Worm (Caenorhabditis elegans) whole organism, L2 larva: ENCODE results near the gene T06D8.2.

ENCODE experiments used
- ama-1 ChIP-seq: fragments of 150-350 bp; optimal IDR thresholded peaks from 2 replicates; lab custom pipeline; 2018; ENCODE audit warnings: inconsistent platforms
- dmd-4 ChIP-seq: sonication (generic microtip); optimal IDR thresholded peaks from 2 replicates; lab custom pipeline; 2017; ENCODE audit warnings: missing biosample characterization, missing genetic modification characterization
- lsy-2 ChIP-seq, 2 experiments: fragments of 150-350 bp in 1 of 2; sonication (generic microtip) in 1 of 2; optimal IDR thresholded peaks; 2 replicates each; lab custom pipeline; 2014 to 2017; ENCODE audit warnings: missing biosample characterization in 2 of 2, missing genetic modification characterization in 2 of 2
- mdl-1 ChIP-seq, 2 experiments: fragments of 150-350 bp in 1 of 2; sonication (generic microtip) in 1 of 2; optimal IDR thresholded peaks; 2 replicates each; lab custom pipeline; 2017; ENCODE audit warnings: missing biosample characterization in 2 of 2, missing genetic modification characterization in 2 of 2
- nhr-12 ChIP-seq: fragments of 150-350 bp; optimal IDR thresholded peaks from 2 replicates; lab custom pipeline; 2014; ENCODE audit warnings: missing biosample characterization, missing genetic modification characterization
- nhr-237 ChIP-seq: fragments of 150-350 bp; optimal IDR thresholded peaks from 2 replicates; lab custom pipeline; 2014; ENCODE audit warnings: missing biosample characterization, missing genetic modification characterization
- peb-1 ChIP-seq: fragments of 150-350 bp; optimal IDR thresholded peaks from 2 replicates; lab custom pipeline; 2014; ENCODE audit warnings: missing biosample characterization, missing genetic modification characterization
- skn-1 ChIP-seq: sonication (generic microtip); optimal IDR thresholded peaks from 2 replicates; lab custom pipeline; 2017; ENCODE audit warnings: missing biosample characterization, missing genetic modification characterization
- unc-39 ChIP-seq: fragments of 150-350 bp; optimal IDR thresholded peaks from 2 replicates; lab custom pipeline; 2014; ENCODE audit warnings: missing biosample characterization, missing genetic modification characterization
- unc-62 ChIP-seq: fragments of 150-350 bp; optimal IDR thresholded peaks from 2 replicates; lab custom pipeline; 2014; ENCODE audit warnings: missing biosample characterization, missing genetic modification reagents, missing genetic modification characterization
- ztf-11 ChIP-seq: sonication (generic microtip); optimal IDR thresholded peaks from 2 replicates; lab custom pipeline; 2017; ENCODE audit warnings: missing biosample characterization, missing genetic modification characterization

DNA sequence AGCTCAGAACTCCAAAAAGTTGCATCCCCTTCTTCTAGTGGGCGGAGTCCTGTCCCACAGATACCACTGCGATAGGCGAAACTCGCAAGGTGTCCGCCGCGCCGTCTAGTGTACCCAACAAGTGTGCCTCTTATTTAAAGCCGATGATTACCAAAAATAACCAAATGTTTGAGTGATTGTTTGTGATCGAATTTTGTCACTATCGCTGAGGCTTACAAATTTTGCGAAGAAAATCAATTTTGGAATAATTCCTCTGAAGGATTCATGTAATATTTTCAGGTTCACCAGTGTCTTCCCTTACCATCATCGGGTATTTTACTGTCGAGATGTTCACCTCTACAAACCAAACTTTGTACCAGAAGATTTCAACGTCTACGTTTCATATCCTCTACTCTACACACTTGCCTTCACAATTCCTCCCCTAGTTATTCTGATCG lies 2.4 kb upstream of the T06D8.2 start:
- TF ChIP-seq lsy-2 (tag; optimal IDR thresholded peaks at IDR 0.05; lab: Kevin White, UChicago) (peak; percentile 60 to 74), unc-62 (no peak), unc-39 (tag; lab: Kevin White, UChicago) (no peak), mdl-1 (tag; optimal IDR thresholded peaks at IDR 0.05; lab: Kevin White, UChicago) (no peak), skn-1 (tag; lab: Kevin White, UChicago) (no peak), peb-1 (no peak), dmd-4 (tag; lab: Kevin White, UChicago) (no peak), nhr-237 (tag; lab: Kevin White, UChicago) (peak; percentile 47), ama-1 (lab: Kevin White, UChicago) (peak; percentile 97), ztf-11 (tag; lab: Kevin White, UChicago) (no peak), nhr-12 (no peak)
